Fruit fly (Drosophila melanogaster) whole organism, adult: Measurements from ENCODE around the gene mRpS26.

Source experiments
- CG11617 ChIP-seq: fragments of 200-800 bp; sonication (Bioruptor generic); optimal IDR thresholded peaks from 2 replicates; lab custom pipeline; 2017; ENCODE audit warnings: mild to moderate bottlenecking, missing biosample characterization, missing genetic modification reagents, missing genetic modification characterization
- CG12768 ChIP-seq: fragments of 200-800 bp; sonication (Bioruptor generic); optimal IDR thresholded peaks from 2 replicates; lab custom pipeline; 2017; ENCODE audit warnings: missing biosample characterization, missing genetic modification characterization, mild to moderate bottlenecking, moderate library complexity, missing genetic modification reagents
- CG14711 ChIP-seq: fragments of 200-800 bp; sonication (Bioruptor generic); optimal IDR thresholded peaks from 2 replicates; lab custom pipeline; 2018; ENCODE audit warnings: missing biosample characterization, mild to moderate bottlenecking, missing genetic modification characterization, moderate library complexity
- CG1620 ChIP-seq: fragments of 200-800 bp; sonication (Bioruptor generic); optimal IDR thresholded peaks from 2 replicates; lab custom pipeline; 2016; ENCODE audit warnings: missing biosample characterization, missing genetic modification characterization
- CG33017 ChIP-seq: fragments of 200-800 bp; sonication (Bioruptor generic); optimal IDR thresholded peaks from 2 replicates; lab custom pipeline; 2018; ENCODE audit warnings: missing biosample characterization, mild to moderate bottlenecking, missing genetic modification characterization, moderate library complexity
- CG5204 ChIP-seq: fragments of 200-800 bp; sonication (Bioruptor generic); optimal IDR thresholded peaks from 2 replicates; lab custom pipeline; 2016; ENCODE audit warnings: missing biosample characterization, missing genetic modification characterization
- CG7045 ChIP-seq: fragments of 200-800 bp; sonication (Bioruptor generic); optimal IDR thresholded peaks from 2 replicates; lab custom pipeline; 2017; ENCODE audit warnings: missing biosample characterization, mild to moderate bottlenecking, missing genetic modification characterization
- CG7101 ChIP-seq: fragments of 200-800 bp; sonication (Bioruptor generic); optimal IDR thresholded peaks from 2 replicates; lab custom pipeline; 2018; ENCODE audit warnings: missing biosample characterization, mild to moderate bottlenecking, missing genetic modification characterization, moderate library complexity
- Clk ChIP-seq: fragments of 200-800 bp; sonication (Bioruptor generic); optimal IDR thresholded peaks from 2 replicates; lab custom pipeline; 2017; ENCODE audit warnings: missing biosample characterization, missing genetic modification characterization
- Crg-1 ChIP-seq: fragments of 200-800 bp; sonication (Bioruptor generic); optimal IDR thresholded peaks from 2 replicates; lab custom pipeline; 2016; ENCODE audit warnings: missing biosample characterization, missing genetic modification characterization
- Hr96 ChIP-seq: fragments of 200-800 bp; sonication (Bioruptor generic); optimal IDR thresholded peaks from 2 replicates; lab custom pipeline; 2016; ENCODE audit warnings: missing biosample characterization, missing genetic modification characterization
- Mnt ChIP-seq: fragments of 200-800 bp; sonication (Bioruptor generic); optimal IDR thresholded peaks from 2 replicates; lab custom pipeline; 2016; ENCODE audit warnings: missing biosample characterization, mild to moderate bottlenecking, missing genetic modification characterization
- bab1 ChIP-seq: fragments of 200-800 bp; sonication (Bioruptor generic); optimal IDR thresholded peaks from 3 replicates; lab custom pipeline; 2019; ENCODE audit warnings: missing biosample characterization, mild to moderate bottlenecking, missing genetic modification characterization, moderate library complexity
- cic ChIP-seq: fragments of 200-800 bp; sonication (Bioruptor generic); optimal IDR thresholded peaks from 2 replicates; lab custom pipeline; 2017; ENCODE audit warnings: missing biosample characterization, mild to moderate bottlenecking, missing genetic modification characterization, moderate library complexity
- cnc ChIP-seq, 2 experiments: fragments of >200 bp; optimal IDR thresholded peaks; 2 replicates each; lab custom pipeline; 2017
- kay ChIP-seq: fragments of 200-800 bp; sonication (Bioruptor generic); peaks from one replicate; lab custom pipeline; 2016; ENCODE audit warnings: missing biosample characterization, missing genetic modification characterization, borderline replicate concordance
- ovo ChIP-seq: fragments of 200-800 bp; sonication (Bioruptor generic); optimal IDR thresholded peaks from 2 replicates; lab custom pipeline; 2016; ENCODE audit warnings: missing biosample characterization, missing genetic modification characterization
- pad ChIP-seq: fragments of 200-800 bp; sonication (Bioruptor generic); optimal IDR thresholded peaks from 3 replicates; lab custom pipeline; 2017; ENCODE audit warnings: missing biosample characterization, missing genetic modification characterization, mild to moderate bottlenecking, moderate library complexity, missing genetic modification reagents
- tj ChIP-seq: fragments of 200-800 bp; sonication (Bioruptor generic); optimal IDR thresholded peaks from 3 replicates; lab custom pipeline; 2017; ENCODE audit warnings: missing biosample characterization, mild to moderate bottlenecking, missing genetic modification characterization, moderate library complexity
- toe ChIP-seq: fragments of 200-800 bp; sonication (Bioruptor generic); optimal IDR thresholded peaks from 2 replicates; lab custom pipeline; 2016; ENCODE audit warnings: missing biosample characterization, missing genetic modification characterization

mRpS26 gene

dm6 chr3L:18074988-18075387 is 31.4 kb upstream of the mRpS26 start:
- TF ChIP-seq toe (GFP tag; lab: Kevin White, UChicago), result no peak
- no peak for TF ChIP-seq bab1

dm6 chr3L:18075853-18076252 is 30.5 kb upstream of the mRpS26 start:
- TF ChIP-seq pad (GFP tag; lab: Kevin White, UChicago) (no peak), Mnt (GFP tag; lab: Kevin White, UChicago) (no peak), Hr96 (GFP tag; lab: Kevin White, UChicago) (no peak), toe (GFP tag; lab: Kevin White, UChicago) (no peak), CG12768 (GFP tag; lab: Kevin White, UChicago) (no peak), kay (GFP tag; lab: Kevin White, UChicago) (no peak), ovo (GFP tag; lab: Kevin White, UChicago) (no peak), cic (GFP tag; lab: Kevin White, UChicago) (no peak), cnc (optimal IDR thresholded peaks at IDR 0.05; lab: Kevin White, UChicago) (no peak), tj (GFP tag; lab: Kevin White, UChicago) (no peak), CG11617 (GFP tag; lab: Kevin White, UChicago) (no peak), CG1620 (GFP tag; lab: Kevin White, UChicago) (no peak), CG7101 (no peak), bab1 (no peak), Crg-1 (GFP tag; lab: Kevin White, UChicago) (no peak), CG33017 (tag; lab: Kevin White, UChicago) (no peak), Clk (no peak)

dm6 chr3L:18076649-18077048 is 29.7 kb upstream of the mRpS26 start:
- no peak for TF ChIP-seq CG1620 (GFP tag; lab: Kevin White, UChicago)
- no peak for TF ChIP-seq ovo (GFP tag; lab: Kevin White, UChicago)
- TF ChIP-seq kay (GFP tag; lab: Kevin White, UChicago), result no peak
- no peak for TF ChIP-seq Mnt (GFP tag; lab: Kevin White, UChicago)
- no peak for TF ChIP-seq bab1
- TF ChIP-seq Clk, result no peak
- TF ChIP-seq toe (GFP tag; lab: Kevin White, UChicago), result no peak
- no peak for TF ChIP-seq CG33017 (tag; lab: Kevin White, UChicago)
- TF ChIP-seq Crg-1 (GFP tag; lab: Kevin White, UChicago), result no peak
- no peak for TF ChIP-seq tj (GFP tag; lab: Kevin White, UChicago)
- TF ChIP-seq Hr96 (GFP tag; lab: Kevin White, UChicago), result no peak
- no peak for TF ChIP-seq CG12768 (GFP tag; lab: Kevin White, UChicago)
- TF ChIP-seq CG7045 (GFP tag; lab: Kevin White, UChicago), result no peak
- TF ChIP-seq CG5204 (GFP tag; lab: Kevin White, UChicago), result no peak
- TF ChIP-seq CG7101, result no peak
- no peak for TF ChIP-seq CG14711 (tag; lab: Kevin White, UChicago)

dm6 chr3L:18077649-18078417 is 28.5 kb upstream of the mRpS26 start:
- TF ChIP-seq CG11617 (GFP tag; lab: Kevin White, UChicago) (peak; percentile 7), Hr96 (GFP tag; lab: Kevin White, UChicago) (no peak), cnc (optimal IDR thresholded peaks at IDR 0.05; lab: Kevin White, UChicago) (no peak), cic (GFP tag; lab: Kevin White, UChicago) (no peak), pad (GFP tag; lab: Kevin White, UChicago) (peak; percentile 34), bab1 (peak; percentile 66), tj (GFP tag; lab: Kevin White, UChicago) (peak; percentile 13), CG14711 (tag; lab: Kevin White, UChicago) (peak; percentile 38), CG33017 (tag; lab: Kevin White, UChicago) (peak; percentile 5), CG7101 (peak; percentile 36)

- TF ChIP-seq ovo (GFP tag; lab: Kevin White, UChicago) (no peak), CG14711 (tag; lab: Kevin White, UChicago) (no peak), tj (GFP tag; lab: Kevin White, UChicago) (no peak), Mnt (GFP tag; lab: Kevin White, UChicago) (no peak), CG1620 (GFP tag; lab: Kevin White, UChicago) (no peak), CG12768 (GFP tag; lab: Kevin White, UChicago) (no peak), CG7045 (GFP tag; lab: Kevin White, UChicago) (no peak), CG7101 (no peak), CG11617 (GFP tag; lab: Kevin White, UChicago) (no peak), bab1 (no peak), Crg-1 (GFP tag; lab: Kevin White, UChicago) (no peak), toe (GFP tag; lab: Kevin White, UChicago) (no peak), Hr96 (GFP tag; lab: Kevin White, UChicago) (no peak), Clk (no peak), pad (GFP tag; lab: Kevin White, UChicago) (no peak)
These were observed 27.8 kb upstream of the mRpS26 start for dm6 chr3L:18078614-18079013.

- TF ChIP-seq CG12768 (GFP tag; lab: Kevin White, UChicago) (no peak), pad (GFP tag; lab: Kevin White, UChicago) (no peak), Clk (no peak), CG1620 (GFP tag; lab: Kevin White, UChicago) (no peak), kay (GFP tag; lab: Kevin White, UChicago) (no peak)
These were observed 27.3 kb upstream of the mRpS26 start for dm6 chr3L:18079123-18079522.
